Worm (Caenorhabditis elegans) whole organism, young adult: ENCODE measurements around the gene nmur-1.

Source experiments
- B0019.2 ChIP-seq: fragments of 200-800 bp; sonication (Bioruptor generic); conservative IDR thresholded peaks from 2 replicates; pipeline ENCODE4 v1.3.6; 2022; ENCODE audit warnings: missing genetic modification reagents, missing genetic modification characterization, missing compliant biosample characterization
- B0035.1 ChIP-seq: sonication (generic microtip); optimal IDR thresholded peaks from 2 replicates; lab custom pipeline; 2016; ENCODE audit warnings: missing genetic modification characterization, mild to moderate bottlenecking, missing compliant biosample characterization, missing genotype, missing genetic modification reagents
- B0261.1 ChIP-seq: sonication (generic microtip); optimal IDR thresholded peaks from 2 replicates; lab custom pipeline; 2016; ENCODE audit warnings: mild to moderate bottlenecking, missing genetic modification characterization, moderate library complexity, missing compliant biosample characterization
- D2030.7 ChIP-seq: fragments of 200-800 bp; sonication (Bioruptor generic); IDR thresholded peaks from 2 replicates; pipeline ENCODE4 v1.3.6; 2022; ENCODE audit warnings: missing genetic modification reagents, missing genetic modification characterization, missing compliant biosample characterization
- F10E7.11 ChIP-seq: sonication (generic microtip); optimal IDR thresholded peaks from 2 replicates; lab custom pipeline; 2017; ENCODE audit warnings: mild to moderate bottlenecking, missing genetic modification characterization, moderate library complexity, missing compliant biosample characterization
- F49E8.2 ChIP-seq: sonication (generic microtip); optimal IDR thresholded peaks from 3 replicates; lab custom pipeline; 2017; ENCODE audit warnings: missing genetic modification characterization, mild to moderate bottlenecking, missing compliant biosample characterization, antibody characterized with exemption, moderate library complexity; ENCODE audit not compliant: insufficient read depth
- F52B5.7 ChIP-seq: sonication (generic microtip); optimal IDR thresholded peaks from 2 replicates; lab custom pipeline; 2016; ENCODE audit warnings: mild to moderate bottlenecking, missing genetic modification characterization, missing compliant biosample characterization
- F55B11.4 ChIP-seq: sonication (generic microtip); optimal IDR thresholded peaks from 2 replicates; lab custom pipeline; 2016; ENCODE audit warnings: missing compliant biosample characterization, missing genetic modification characterization, borderline replicate concordance; ENCODE audit not compliant: insufficient read depth
- K12H6.12 ChIP-seq: fragments of 200-800 bp; sonication (Bioruptor generic); optimal IDR thresholded peaks from 2 replicates; lab custom pipeline; 2018; ENCODE audit warnings: mild to moderate bottlenecking, missing genetic modification characterization, missing compliant biosample characterization
- Y56A3A.18 ChIP-seq: fragments of 200-800 bp; sonication (Bioruptor generic); IDR thresholded peaks from 2 replicates; pipeline ENCODE4 v1.3.6; 2022; ENCODE audit warnings: missing genetic modification reagents, missing genetic modification characterization, missing compliant biosample characterization
- ama-1 ChIP-seq, 3 experiments: fragments of 150-350 bp in 1 of 3; sonication (generic microtip) in 2 of 3; optimal IDR thresholded peaks; 2 replicates each; lab custom pipeline; 2014 to 2018; ENCODE audit warnings: missing biosample characterization in 2 of 3, missing genetic modification characterization in 2 of 3, missing genetic modification reagents in 2 of 3
- attf-3 ChIP-seq: fragments of 200-800 bp; sonication (Bioruptor generic); conservative IDR thresholded peaks from 2 replicates; pipeline ENCODE4 v1.3.6; 2022; ENCODE audit warnings: missing genetic modification reagents, missing genetic modification characterization, missing compliant biosample characterization
- ccch-3 ChIP-seq: fragments of 200-800 bp; sonication (Bioruptor generic); optimal IDR thresholded peaks from 2 replicates; lab custom pipeline; 2018; ENCODE audit warnings: mild to moderate bottlenecking, missing genetic modification characterization, missing compliant biosample characterization
- cebp-1 ChIP-seq, 2 experiments: fragments of 200-800 bp in 1 of 2; sonication (Bioruptor generic) in 1 of 2; sonication (generic microtip) in 1 of 2; IDR thresholded peaks in 1 of 2; optimal IDR thresholded peaks in 1 of 2; 2 replicates each; pipeline versions ENCODE4 v1.3.6 to Lab custom; 2017 to 2022; ENCODE audit warnings: missing compliant biosample characterization in 2 of 2, missing genetic modification characterization in 2 of 2, mild to moderate bottlenecking in 1 of 2, missing genetic modification reagents in 1 of 2, moderate library complexity in 1 of 2
- ceh-79 ChIP-seq: sonication (generic microtip); optimal IDR thresholded peaks from 2 replicates; lab custom pipeline; 2017; ENCODE audit warnings: mild to moderate bottlenecking, missing genetic modification characterization, missing compliant biosample characterization
- chd-7 ChIP-seq: sonication (generic microtip); optimal IDR thresholded peaks from 2 replicates; lab custom pipeline; 2016; ENCODE audit warnings: mild to moderate bottlenecking, missing genetic modification characterization, moderate library complexity, missing compliant biosample characterization
- die-1 ChIP-seq: sonication (generic microtip); optimal IDR thresholded peaks from 2 replicates; lab custom pipeline; 2016; ENCODE audit warnings: missing genotype, mild to moderate bottlenecking, missing genetic modification characterization, missing compliant biosample characterization
- dox-1 ChIP-seq: fragments of 200-800 bp; sonication (Bioruptor generic); IDR thresholded peaks from 2 replicates; pipeline ENCODE4 v1.3.6; 2022; ENCODE audit warnings: missing genetic modification reagents, missing genetic modification characterization, missing compliant biosample characterization
- dpff-1 ChIP-seq: sonication (generic microtip); optimal IDR thresholded peaks from 2 replicates; lab custom pipeline; 2017; ENCODE audit warnings: mild to moderate bottlenecking, missing genetic modification characterization, missing compliant biosample characterization
- dpl-1 ChIP-seq: fragments of 150-350 bp; optimal IDR thresholded peaks from 2 replicates; lab custom pipeline; 2014; ENCODE audit warnings: missing biosample characterization, missing genetic modification reagents, missing genetic modification characterization
- efl-1 ChIP-seq: fragments of 150-350 bp; optimal IDR thresholded peaks from 2 replicates; lab custom pipeline; 2014; ENCODE audit warnings: missing biosample characterization, missing genetic modification reagents, missing genetic modification characterization
- fkh-3 ChIP-seq: sonication (generic microtip); optimal IDR thresholded peaks from 2 replicates; lab custom pipeline; 2016; ENCODE audit warnings: mild to moderate bottlenecking, missing genetic modification characterization, missing compliant biosample characterization
- hmg-20 ChIP-seq: fragments of 200-800 bp; sonication (Bioruptor generic); IDR thresholded peaks from 2 replicates; pipeline ENCODE4 v1.3.6; 2022; ENCODE audit warnings: missing genetic modification reagents, missing genetic modification characterization, missing compliant biosample characterization
- lag-1 ChIP-seq: fragments of 200-800 bp; sonication (Bioruptor generic); IDR thresholded peaks from 2 replicates; pipeline ENCODE4 v1.3.6; 2022; ENCODE audit warnings: missing genetic modification reagents, missing genetic modification characterization, missing compliant biosample characterization
- lir-1 ChIP-seq: fragments of 200-800 bp; sonication (Bioruptor generic); conservative IDR thresholded peaks from 2 replicates; pipeline ENCODE4 v1.3.6; 2022; ENCODE audit warnings: missing genetic modification reagents, missing genetic modification characterization, missing compliant biosample characterization
- madf-10 ChIP-seq: sonication (generic microtip); optimal IDR thresholded peaks from 2 replicates; lab custom pipeline; 2016; ENCODE audit warnings: mild to moderate bottlenecking, missing genetic modification characterization, missing compliant biosample characterization
- madf-8 ChIP-seq: fragments of 200-800 bp; sonication (Bioruptor generic); conservative IDR thresholded peaks from 2 replicates; pipeline ENCODE4 v1.3.6; 2022; ENCODE audit warnings: missing genetic modification reagents, missing genetic modification characterization, missing compliant biosample characterization
- mes-4 ChIP-seq: sonication (generic microtip); optimal IDR thresholded peaks from 2 replicates; lab custom pipeline; 2016; ENCODE audit warnings: missing genotype, missing genetic modification characterization, missing compliant biosample characterization
- mxl-1 ChIP-seq: sonication (generic microtip); optimal IDR thresholded peaks from 2 replicates; lab custom pipeline; 2016; ENCODE audit warnings: missing genetic modification characterization, missing compliant biosample characterization
- nfya-1 ChIP-seq: sonication (generic microtip); optimal IDR thresholded peaks from 2 replicates; lab custom pipeline; 2017; ENCODE audit warnings: antibody characterized with exemption, missing compliant biosample characterization, missing genetic modification characterization, borderline replicate concordance; ENCODE audit not compliant: insufficient read depth
- nfya-2 ChIP-seq: fragments of 200-800 bp; sonication (Bioruptor generic); IDR thresholded peaks from 2 replicates; pipeline ENCODE4 v1.3.6; 2022; ENCODE audit warnings: missing genetic modification reagents, missing genetic modification characterization, missing compliant biosample characterization
- nhr-120 ChIP-seq: fragments of 200-800 bp; sonication (Bioruptor generic); IDR thresholded peaks from 2 replicates; pipeline ENCODE4 v1.3.6; 2022; ENCODE audit warnings: missing genetic modification characterization, missing compliant biosample characterization
- nhr-80 ChIP-seq: sonication (generic microtip); optimal IDR thresholded peaks from 2 replicates; lab custom pipeline; 2016; ENCODE audit warnings: missing genetic modification characterization, missing compliant biosample characterization
- pbrm-1 ChIP-seq: fragments of 200-800 bp; sonication (Bioruptor generic); IDR thresholded peaks from 2 replicates; pipeline ENCODE4 v1.3.6; 2022; ENCODE audit warnings: missing genetic modification reagents, missing genetic modification characterization, missing compliant biosample characterization
- pha-4 ChIP-seq: fragments of 150-350 bp; sonication (generic microtip); optimal IDR thresholded peaks from 2 replicates; lab custom pipeline; 2014; ENCODE audit warnings: missing biosample characterization, missing genetic modification reagents, missing genetic modification characterization
- rcor-1 ChIP-seq: fragments of 200-800 bp; sonication (Bioruptor generic); IDR thresholded peaks from 2 replicates; pipeline ENCODE4 v1.3.6; 2022; ENCODE audit warnings: missing genetic modification reagents, missing genetic modification characterization, missing compliant biosample characterization
- sdz-38 ChIP-seq: sonication (generic microtip); optimal IDR thresholded peaks from 2 replicates; lab custom pipeline; 2016; ENCODE audit warnings: missing genotype, missing genetic modification characterization, missing compliant biosample characterization
- snpc-4 ChIP-seq, 5 experiments: fragments of 150-350 bp in 1 of 5; sonication (generic microtip) in 4 of 5; optimal IDR thresholded peaks; 2 replicates each; lab custom pipeline; 2014 to 2018; ENCODE audit warnings: missing genetic modification characterization in 5 of 5, missing biosample characterization in 3 of 5, antibody characterized with exemption in 2 of 5, mild to moderate bottlenecking in 2 of 5, missing compliant biosample characterization in 2 of 5, missing genotype in 2 of 5, moderate library complexity in 2 of 5, missing genetic modification reagents in 1 of 5
- sptf-2 ChIP-seq: fragments of 200-800 bp; sonication (Bioruptor generic); optimal IDR thresholded peaks from 2 replicates; lab custom pipeline; 2018; ENCODE audit warnings: mild to moderate bottlenecking, missing genetic modification characterization, missing compliant biosample characterization
- tbp1 ChIP-seq: fragments of 200-800 bp; sonication (Bioruptor generic); optimal IDR thresholded peaks from 2 replicates; lab custom pipeline; 2018; ENCODE audit warnings: mild to moderate bottlenecking, missing genetic modification characterization, missing compliant biosample characterization
- tbx-9 ChIP-seq: sonication (generic microtip); optimal IDR thresholded peaks from 2 replicates; lab custom pipeline; 2016; ENCODE audit warnings: borderline replicate concordance, missing genetic modification characterization, inconsistent platforms, missing compliant biosample characterization
- unc-130 ChIP-seq: sonication (generic microtip); optimal IDR thresholded peaks from 2 replicates; lab custom pipeline; 2016; ENCODE audit warnings: missing genetic modification reagents, missing genetic modification characterization, missing compliant biosample characterization
- ztf-18 ChIP-seq: sonication (generic microtip); optimal IDR thresholded peaks from 2 replicates; lab custom pipeline; 2016; ENCODE audit warnings: missing genotype, mild to moderate bottlenecking, missing genetic modification characterization, missing compliant biosample characterization
- ztf-22 ChIP-seq: fragments of 200-800 bp; sonication (Bioruptor generic); optimal IDR thresholded peaks from 2 replicates; lab custom pipeline; 2018; ENCODE audit warnings: mild to moderate bottlenecking, missing genetic modification characterization, moderate library complexity, missing compliant biosample characterization
- ztf-25 ChIP-seq: fragments of 200-800 bp; sonication (Bioruptor generic); IDR thresholded peaks from 2 replicates; pipeline ENCODE4 v1.3.6; 2022; ENCODE audit warnings: missing genetic modification reagents, missing genetic modification characterization, missing compliant biosample characterization
- ztf-26 ChIP-seq: sonication (generic microtip); optimal IDR thresholded peaks from 2 replicates; lab custom pipeline; 2017; ENCODE audit warnings: missing genetic modification characterization, missing compliant biosample characterization
- ztf-6 ChIP-seq: fragments of 200-800 bp; sonication (Bioruptor generic); IDR thresholded peaks from 2 replicates; pipeline ENCODE4 v1.3.6; 2022; ENCODE audit warnings: missing genetic modification reagents, missing genetic modification characterization, missing compliant biosample characterization

Gene nmur-1

DNA sequence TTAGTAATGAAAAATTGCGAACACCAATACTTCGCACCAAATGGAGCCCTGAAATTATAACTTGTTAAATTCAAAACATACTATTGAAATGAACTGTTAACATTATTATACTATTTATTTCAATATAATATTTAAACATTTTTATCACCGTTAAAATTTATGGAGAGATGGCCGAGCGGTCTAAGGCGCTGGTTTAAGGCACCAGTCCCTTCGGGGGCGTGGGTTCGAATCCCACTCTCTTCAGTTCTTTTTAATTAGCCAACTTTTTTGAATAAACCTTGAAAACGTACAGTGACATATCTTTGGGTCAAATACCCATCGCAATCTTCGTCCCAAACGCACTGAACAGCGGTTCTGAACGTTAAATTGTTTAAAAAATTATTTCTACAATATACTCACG lies 41.4 kb upstream of the nmur-1 start (continued):
- no peak for TF ChIP-seq lir-1 (GFP tag; lab: Robert Waterston, UW)
- peak; percentile 20 for TF ChIP-seq mxl-1
- no peak for TF ChIP-seq ama-1 (optimal IDR thresholded peaks at IDR 0.05; lab: Kevin White, UChicago)
- TF ChIP-seq ama-1 (GFP tag; optimal IDR thresholded peaks at IDR 0.05; lab: Kevin White, UChicago) = no peak
- TF ChIP-seq nhr-120 (GFP tag; lab: Robert Waterston, UW) = 0 out of 2 replicates have a peak, but pooled peaks have one; percentile 26
- 0 out of 2 replicates have a peak, but pooled peaks have one; percentile 24 for TF ChIP-seq rcor-1
- no peak for TF ChIP-seq dpl-1 (GFP tag; lab: Kevin White, UChicago)
- TF ChIP-seq madf-10 (tag; lab: Kevin White, UChicago) = peak; percentile 56
- 0 out of 2 replicates have a peak, but pooled peaks have one; percentile 49 for TF ChIP-seq Y56A3A.18 (GFP tag; lab: Robert Waterston, UW)
- TF ChIP-seq ztf-22 = no peak
- no peak for TF ChIP-seq snpc-4 (GFP tag; optimal IDR thresholded peaks at IDR 0.05; lab: Kevin White, UChicago)
- TF ChIP-seq snpc-4 (tag; optimal IDR thresholded peaks at IDR 0.05; lab: Kevin White, UChicago) = peak in 2 of 4 experiments; percentile 9 to 66
- TF ChIP-seq tbp1 (GFP tag; lab: Kevin White, UChicago) = peak; percentile 89
- TF ChIP-seq hmg-20 (GFP tag; lab: Robert Waterston, UW) = no peak
- TF ChIP-seq sptf-2 (GFP tag; lab: Kevin White, UChicago) = no peak
- peak; percentile 8 for TF ChIP-seq efl-1 (GFP tag; lab: Kevin White, UChicago)
- no peak for TF ChIP-seq dpff-1
- TF ChIP-seq madf-8 (GFP tag; lab: Robert Waterston, UW) = no peak
- TF ChIP-seq F49E8.2 (tag; lab: Kevin White, UChicago) = no peak
- TF ChIP-seq K12H6.12 = no peak
- peak; percentile 18 for TF ChIP-seq unc-130
- peak; percentile 46; the same call in 1 of the 2 replicates for TF ChIP-seq dox-1
- peak; percentile 45 for TF ChIP-seq fkh-3 (tag; lab: Kevin White, UChicago)
- peak; percentile 75 for TF ChIP-seq die-1 (tag; lab: Kevin White, UChicago)
- TF ChIP-seq pha-4 (tag; lab: Kevin White, UChicago) = no peak
- no peak for TF ChIP-seq lag-1 (GFP tag; lab: Robert Waterston, UW)
- no peak for TF ChIP-seq nfya-2
- TF ChIP-seq nfya-1 (tag; lab: Kevin White, UChicago) = no peak
- TF ChIP-seq attf-3 (GFP tag; lab: Robert Waterston, UW) = no peak
- peak; percentile 62 for TF ChIP-seq ztf-18 (tag; lab: Kevin White, UChicago)
- TF ChIP-seq chd-7 (tag; lab: Kevin White, UChicago) = no peak
- TF ChIP-seq F10E7.11 (tag; lab: Kevin White, UChicago) = no peak
- TF ChIP-seq ztf-6 (GFP tag; lab: Robert Waterston, UW) = no peak
- TF ChIP-seq ztf-26 (tag; lab: Kevin White, UChicago) = peak; percentile 41
- TF ChIP-seq nhr-80 (tag; lab: Kevin White, UChicago) = no peak
- peak; percentile 57; the same call in 1 of the 2 replicates for TF ChIP-seq pbrm-1 (GFP tag; lab: Robert Waterston, UW)
- TF ChIP-seq ceh-79 (tag; lab: Kevin White, UChicago) = peak; percentile 4
- peak; percentile 64; the same call in 1 of the 2 replicates for TF ChIP-seq D2030.7 (GFP tag; lab: Robert Waterston, UW)
- peak; percentile 67; the same call in 1 of the 2 replicates for TF ChIP-seq ztf-25
- TF ChIP-seq mes-4 = peak; percentile 33
- TF ChIP-seq B0035.1 (tag; lab: Kevin White, UChicago) = peak; percentile 18
- TF ChIP-seq B0261.1 (tag; lab: Kevin White, UChicago) = peak; percentile 72
- TF ChIP-seq B0019.2 = no peak
- no peak for TF ChIP-seq F55B11.4
- TF ChIP-seq sdz-38 (tag; lab: Kevin White, UChicago) = no peak
- no peak for TF ChIP-seq F52B5.7
- no peak for TF ChIP-seq cebp-1 (GFP tag; IDR thresholded peaks at IDR 0.05; lab: Robert Waterston, UW)
- peak; percentile 43 for TF ChIP-seq cebp-1 (tag; optimal IDR thresholded peaks at IDR 0.05; lab: Kevin White, UChicago)
- no peak for TF ChIP-seq tbx-9
- TF ChIP-seq ccch-3 (GFP tag; lab: Kevin White, UChicago) = no peak
